Fruit fly (Drosophila melanogaster): ENCODE data around the gene CG31673.

CG31673 gene

dm6 chr2L:20805624-20806339, 23.6 kb upstream of the CG31673 start (continued):
- TF ChIP-seq btn (GFP tag; optimal IDR thresholded peaks at IDR 0.05) (no peak), CG13775 (GFP tag; optimal IDR thresholded peaks at IDR 0.05) (peak; percentile 94), HLHmδ (GFP tag; optimal IDR thresholded peaks at IDR 0.05) (no peak), croc (GFP tag; conservative IDR thresholded peaks at IDR 0.05) (peak; percentile 91), bab2 (GFP tag; optimal IDR thresholded peaks at IDR 0.05) (peak; percentile 86), hkb (optimal IDR thresholded peaks at IDR 0.05) (no peak), hkb (GFP tag; IDR thresholded peaks at IDR 0.05) (peak; percentile 94), stwl (tag; optimal IDR thresholded peaks at IDR 0.05) (peak; percentile 45), CG11085 (GFP tag; IDR thresholded peaks at IDR 0.05) (peak; percentile 91), Fer2 (tag; optimal IDR thresholded peaks at IDR 0.05) (peak; percentile 91), Ada2b (GFP tag; IDR thresholded peaks at IDR 0.05) (peak; percentile 94), CG10366 (GFP tag; IDR thresholded peaks at IDR 0.05) (peak; percentile 95), al (GFP tag; IDR thresholded peaks at IDR 0.05) (peak; percentile 94), CG1647 (GFP tag; optimal IDR thresholded peaks at IDR 0.05) (peak; percentile 81), zfh1 (GFP tag; IDR thresholded peaks at IDR 0.05) (peak; percentile 95), Hr78 (GFP tag; optimal IDR thresholded peaks at IDR 0.05) (peak in 1 of 2 experiments; percentile 81), lov (optimal IDR thresholded peaks at IDR 0.05) (no peak), lov (GFP tag; IDR thresholded peaks at IDR 0.05) (peak; percentile 91), pan (optimal IDR thresholded peaks at IDR 0.05) (no peak), pan (GFP tag; optimal IDR thresholded peaks at IDR 0.05 in 1 of 2, IDR thresholded peaks at IDR 0.05 in 1 of 2) (peak in 1 of 2 experiments; percentile 96), schlank (tag; optimal IDR thresholded peaks at IDR 0.05) (peak; percentile 85), Gug (GFP tag; IDR thresholded peaks at IDR 0.05) (peak; percentile 92), ab (GFP tag; optimal IDR thresholded peaks at IDR 0.05) (peak; percentile 30), CG13123 (GFP tag; optimal IDR thresholded peaks at IDR 0.05) (peak; percentile 91), NFAT (GFP tag; IDR thresholded peaks at IDR 0.05) (peak; percentile 90), gcm (GFP tag; optimal IDR thresholded peaks at IDR 0.05) (peak; percentile 98), gsb-n (tag; optimal IDR thresholded peaks at IDR 0.05) (peak; percentile 94), Ets65A (GFP tag) (peak; percentile 96), shn (GFP tag; optimal IDR thresholded peaks at IDR 0.05) (peak; percentile 32), luna (GFP tag; optimal IDR thresholded peaks at IDR 0.05) (peak; percentile 2), CG12299 (tag; optimal IDR thresholded peaks at IDR 0.05) (peak; percentile 94), gt (GFP tag; IDR thresholded peaks at IDR 0.05) (peak; percentile 75), zf30C (GFP tag; optimal IDR thresholded peaks at IDR 0.05) (no peak), CG7987 (GFP tag; optimal IDR thresholded peaks at IDR 0.05) (peak; percentile 88), en (GFP tag; optimal IDR thresholded peaks at IDR 0.05) (peak; percentile 53), Dek (tag; optimal IDR thresholded peaks at IDR 0.05) (peak; percentile 95), MTF-1 (GFP tag; optimal IDR thresholded peaks at IDR 0.05; ENCODE audit: borderline replicate concordance) (peak; percentile 87), phol (tag; optimal IDR thresholded peaks at IDR 0.05) (peak; percentile 95), CG4730 (GFP tag; IDR thresholded peaks at IDR 0.05) (peak; percentile 95), row (GFP tag; IDR thresholded peaks at IDR 0.05) (peak; percentile 99), gfzf (GFP tag; optimal IDR thresholded peaks at IDR 0.05) (no peak), CG14014 (GFP tag; IDR thresholded peaks at IDR 0.05) (peak; percentile 96), CG1792 (GFP tag; optimal IDR thresholded peaks at IDR 0.05) (no peak), CG10654 (GFP tag; optimal IDR thresholded peaks at IDR 0.05) (peak; percentile 91), her (GFP tag; optimal IDR thresholded peaks at IDR 0.05) (peak; percentile 19), CG2202 (tag; optimal IDR thresholded peaks at IDR 0.05) (peak; percentile 92), CG14710 (tag; optimal IDR thresholded peaks at IDR 0.05) (peak; percentile 92), Scr (GFP tag; IDR thresholded peaks at IDR 0.05; ENCODE audit: partially characterized antibody) (peak; percentile 71), CG14965 (GFP tag; optimal IDR thresholded peaks at IDR 0.05; ENCODE audit: borderline replicate concordance) (peak; percentile 19), ERR (GFP tag; optimal IDR thresholded peaks at IDR 0.05) (peak; percentile 43), cas (GFP tag; IDR thresholded peaks at IDR 0.05) (peak; percentile 85)

Data from whole organism, embryonic.